Worm (Caenorhabditis elegans): Measurements from ENCODE around the gene mdh-1.

Gene mdh-1

DNA sequence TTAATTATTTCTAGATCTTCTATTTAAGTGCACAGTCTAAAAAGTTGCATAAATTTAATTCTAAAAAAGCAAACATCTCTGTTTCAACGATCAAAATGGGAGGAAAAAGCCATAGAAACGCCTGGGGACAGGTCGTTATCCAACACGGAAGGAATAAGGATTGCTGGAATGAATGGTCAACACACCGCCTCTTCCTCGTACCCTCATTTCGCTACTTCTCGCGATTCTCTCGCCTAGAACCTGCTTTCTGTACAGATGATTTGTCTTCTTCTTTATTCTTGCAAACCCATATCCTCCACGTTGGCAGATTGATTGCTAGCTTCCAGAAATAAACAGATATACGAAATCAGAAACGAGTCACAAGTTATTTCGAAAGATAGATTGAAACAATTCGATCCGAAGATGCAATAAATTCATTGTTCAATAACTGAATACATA is 1.4 kb downstream of the mdh-1 start, which contains the start of gene dpy-11:
TSS of gene dpy-11 (minus strand) at position 354 of the 438 bp plus-strand sequence.
- TF ChIP-seq pes-1 (GFP tag; IDR thresholded peaks at IDR 0.05) (no peak), B0310.2 (tag; optimal IDR thresholded peaks at IDR 0.05) (no peak), aly-1 (tag; optimal IDR thresholded peaks at IDR 0.05) (no peak), ets-7 (tag; optimal IDR thresholded peaks at IDR 0.05) (no peak), hmg-4 (GFP tag; optimal IDR thresholded peaks at IDR 0.05) (no peak), F13C5.2 (tag; optimal IDR thresholded peaks at IDR 0.05) (no peak), hnd-1 (tag; optimal IDR thresholded peaks at IDR 0.05) (no peak), ama-1 (optimal IDR thresholded peaks at IDR 0.05) (no peak), ceh-13 (GFP tag; optimal IDR thresholded peaks at IDR 0.05) (no peak), sea-1 (GFP tag; conservative IDR thresholded peaks at IDR 0.05) (no peak), hmbx-1 (tag; optimal IDR thresholded peaks at IDR 0.05) (no peak), flt-1 (GFP tag; IDR thresholded peaks at IDR 0.05) (no peak), tra-4 (tag; optimal IDR thresholded peaks at IDR 0.05) (no peak)

DNA sequence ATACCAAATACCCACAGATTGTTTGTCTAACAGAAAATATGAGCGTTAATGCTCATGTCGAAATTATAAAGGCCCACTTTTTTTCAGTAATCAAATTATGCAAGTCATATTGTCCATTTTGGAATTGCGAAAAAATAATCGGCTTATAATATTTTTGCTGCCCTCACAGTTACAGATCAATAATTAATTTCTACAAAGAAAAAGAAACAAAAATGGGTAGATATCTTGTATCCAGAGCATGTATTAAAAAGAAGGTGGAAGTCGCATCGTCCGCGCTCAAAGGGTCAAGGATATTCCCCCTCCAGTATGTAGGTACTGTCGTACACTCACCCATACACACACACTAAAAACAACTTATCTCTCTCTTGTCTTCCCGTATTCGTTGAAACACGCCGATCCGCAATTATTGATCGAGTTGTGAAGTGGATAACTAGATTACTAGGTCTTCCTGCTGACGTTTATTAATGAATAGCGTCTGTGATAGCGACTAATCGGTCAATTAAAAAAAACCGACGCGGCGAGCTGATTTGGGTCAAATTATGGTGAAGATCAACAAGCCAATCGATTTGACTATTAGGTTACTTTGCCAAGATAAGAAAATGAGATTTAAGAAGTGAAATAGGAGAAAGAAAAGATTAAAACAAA is 2.4 kb downstream of the mdh-1 start:
- no peak for TF ChIP-seq tra-4 (tag; optimal IDR thresholded peaks at IDR 0.05)
- no peak for TF ChIP-seq aly-1 (tag; optimal IDR thresholded peaks at IDR 0.05)
- TF ChIP-seq ceh-13 (GFP tag; optimal IDR thresholded peaks at IDR 0.05): no peak
- TF ChIP-seq flt-1 (GFP tag; IDR thresholded peaks at IDR 0.05): no peak
- TF ChIP-seq ama-1 (optimal IDR thresholded peaks at IDR 0.05): no peak
- TF ChIP-seq B0310.2 (tag; optimal IDR thresholded peaks at IDR 0.05): no peak
- TF ChIP-seq tbx-11 (GFP tag; IDR thresholded peaks at IDR 0.05): no peak
- TF ChIP-seq ets-7 (tag; optimal IDR thresholded peaks at IDR 0.05): no peak

DNA sequence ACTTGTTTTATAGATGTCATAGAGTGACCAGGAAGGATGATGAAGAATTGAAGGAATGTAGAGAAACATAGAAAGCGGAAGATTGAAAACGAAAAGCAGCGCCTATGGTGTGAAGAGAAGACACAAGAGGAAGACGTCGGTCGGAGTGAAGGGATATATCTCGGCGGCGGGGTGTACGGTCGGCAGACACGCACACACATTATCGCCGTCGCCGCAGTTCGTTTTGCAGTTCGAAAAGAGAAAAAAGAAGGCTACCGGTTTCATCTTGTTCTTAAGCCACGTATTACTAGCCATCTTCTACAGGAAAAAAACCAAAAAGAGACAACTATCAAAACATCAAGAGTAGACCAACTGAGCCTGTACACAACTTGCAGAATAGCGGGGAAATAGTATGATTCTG is 3.0 kb downstream of the mdh-1 start:
- TF ChIP-seq F13C5.2 (tag; optimal IDR thresholded peaks at IDR 0.05): no peak
- TF ChIP-seq hmg-4 (GFP tag; optimal IDR thresholded peaks at IDR 0.05): peak; percentile 27
- TF ChIP-seq pes-1 (GFP tag; IDR thresholded peaks at IDR 0.05): 0 out of 2 replicates have a peak, but pooled peaks have one; percentile 44
- no peak for TF ChIP-seq flt-1 (GFP tag; IDR thresholded peaks at IDR 0.05)
- TF ChIP-seq hnd-1 (tag; optimal IDR thresholded peaks at IDR 0.05): no peak
- no peak for TF ChIP-seq tbx-37 (GFP tag; conservative IDR thresholded peaks at IDR 0.05)
- TF ChIP-seq ama-1 (optimal IDR thresholded peaks at IDR 0.05): no peak
- no peak for TF ChIP-seq sea-1 (GFP tag; conservative IDR thresholded peaks at IDR 0.05)
- TF ChIP-seq hmbx-1 (tag; optimal IDR thresholded peaks at IDR 0.05): no peak

DNA sequence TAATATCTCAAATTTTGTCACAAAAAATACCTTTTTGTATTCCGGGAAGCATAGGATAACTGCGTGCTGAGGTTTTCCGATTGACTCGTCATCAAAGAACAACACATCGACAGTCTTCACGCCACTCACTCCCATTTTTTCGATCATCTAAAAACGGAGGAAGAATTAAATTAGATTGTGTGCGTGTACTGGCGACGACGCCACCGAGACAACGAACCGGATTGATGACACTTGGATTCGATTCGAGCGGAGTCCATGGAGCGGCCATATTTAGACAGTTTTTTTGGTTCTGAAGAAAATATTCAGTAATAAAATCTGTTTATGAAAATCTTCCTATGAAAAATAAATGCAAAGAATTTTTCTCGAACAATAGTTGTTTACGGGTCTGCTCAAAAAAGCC is 5.2 kb downstream of the mdh-1 start, which contains the start of gene ubh-1:
TSS of gene ubh-1 (minus strand) at position 289 of the 400 bp plus-strand sequence.
- TF ChIP-seq sea-1 (GFP tag; conservative IDR thresholded peaks at IDR 0.05): no peak
- no peak for TF ChIP-seq tbx-11 (GFP tag; IDR thresholded peaks at IDR 0.05)
- TF ChIP-seq B0310.2 (tag; optimal IDR thresholded peaks at IDR 0.05): no peak
- no peak for TF ChIP-seq tbx-37 (GFP tag; conservative IDR thresholded peaks at IDR 0.05)
- no peak for TF ChIP-seq hmbx-1 (tag; optimal IDR thresholded peaks at IDR 0.05)
- TF ChIP-seq ama-1 (optimal IDR thresholded peaks at IDR 0.05): no peak
- no peak for TF ChIP-seq scrt-1 (GFP tag; IDR thresholded peaks at IDR 0.05)
- TF ChIP-seq hnd-1 (tag; optimal IDR thresholded peaks at IDR 0.05): no peak
- TF ChIP-seq hmg-4 (GFP tag; optimal IDR thresholded peaks at IDR 0.05): no peak
- no peak for TF ChIP-seq ceh-36 (tag; optimal IDR thresholded peaks at IDR 0.05)
- no peak for TF ChIP-seq F13C5.2 (tag; optimal IDR thresholded peaks at IDR 0.05)
- TF ChIP-seq tra-4 (tag; optimal IDR thresholded peaks at IDR 0.05): no peak
- no peak for TF ChIP-seq pes-1 (GFP tag; IDR thresholded peaks at IDR 0.05)
- no peak for TF ChIP-seq flt-1 (GFP tag; IDR thresholded peaks at IDR 0.05)
- no peak for TF ChIP-seq ceh-13 (GFP tag; optimal IDR thresholded peaks at IDR 0.05)

DNA sequence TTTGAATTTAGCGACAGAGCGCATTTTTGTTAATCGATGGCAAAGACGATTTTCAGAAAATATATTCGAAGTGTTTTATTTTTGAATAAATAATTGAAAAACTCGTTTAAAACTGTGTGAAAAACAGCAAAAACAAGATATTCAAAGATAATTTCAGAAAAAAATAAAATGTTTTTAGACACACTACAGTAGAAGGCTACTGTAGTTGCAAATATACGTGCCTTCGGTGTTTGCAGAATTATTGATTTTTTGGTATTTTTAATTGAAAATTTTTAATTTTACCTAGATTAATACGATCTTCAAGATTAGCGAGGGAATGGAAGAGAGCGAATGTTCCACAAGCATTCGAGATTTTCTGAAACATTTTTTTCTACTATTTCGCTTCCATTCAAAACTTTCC is 5.7 kb downstream of the mdh-1 start:
- no peak for TF ChIP-seq tra-4 (tag; optimal IDR thresholded peaks at IDR 0.05)
- no peak for TF ChIP-seq hnd-1 (tag; optimal IDR thresholded peaks at IDR 0.05)
- no peak for TF ChIP-seq sea-1 (GFP tag; conservative IDR thresholded peaks at IDR 0.05)
- no peak for TF ChIP-seq hmbx-1 (tag; optimal IDR thresholded peaks at IDR 0.05)
- no peak for TF ChIP-seq aly-1 (tag; optimal IDR thresholded peaks at IDR 0.05)
- TF ChIP-seq ceh-13 (GFP tag; optimal IDR thresholded peaks at IDR 0.05): no peak
- no peak for TF ChIP-seq B0310.2 (tag; optimal IDR thresholded peaks at IDR 0.05)
- no peak for TF ChIP-seq ama-1 (optimal IDR thresholded peaks at IDR 0.05)
- no peak for TF ChIP-seq ceh-36 (tag; optimal IDR thresholded peaks at IDR 0.05)
- no peak for TF ChIP-seq ets-7 (tag; optimal IDR thresholded peaks at IDR 0.05)
- no peak for TF ChIP-seq tbx-11 (GFP tag; IDR thresholded peaks at IDR 0.05)
- TF ChIP-seq flt-1 (GFP tag; IDR thresholded peaks at IDR 0.05): no peak
- no peak for TF ChIP-seq scrt-1 (GFP tag; IDR thresholded peaks at IDR 0.05)
- TF ChIP-seq pes-1 (GFP tag; IDR thresholded peaks at IDR 0.05): no peak
- TF ChIP-seq F13C5.2 (tag; optimal IDR thresholded peaks at IDR 0.05): no peak
- no peak for TF ChIP-seq hmg-4 (GFP tag; optimal IDR thresholded peaks at IDR 0.05)
- no peak for TF ChIP-seq tbx-37 (GFP tag; conservative IDR thresholded peaks at IDR 0.05)

DNA sequence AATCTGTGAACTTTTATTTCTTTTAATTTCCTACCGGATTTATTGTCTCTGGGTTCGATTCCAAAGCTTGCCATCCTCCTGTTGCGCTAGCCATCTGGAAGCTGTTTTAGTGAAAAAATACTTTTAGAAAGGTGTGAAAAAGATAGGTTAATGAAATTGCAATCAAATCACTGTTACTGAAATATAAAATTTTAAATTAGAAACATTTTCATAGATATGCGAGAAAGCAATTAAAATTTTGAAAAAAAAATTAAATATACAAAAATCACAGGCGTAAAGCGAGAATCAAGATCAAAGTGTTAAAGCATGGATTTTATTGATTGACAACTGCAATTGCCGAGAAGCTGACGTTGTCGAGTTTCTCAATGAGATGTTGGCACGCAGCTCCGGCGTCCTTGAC is 6.6 kb downstream of the mdh-1 start, which contains the start of gene ubh-2:
TSS of gene ubh-2 (minus strand) at position 101 of the 400 bp plus-strand sequence.
- no peak for TF ChIP-seq hmbx-1 (tag; optimal IDR thresholded peaks at IDR 0.05)
- TF ChIP-seq scrt-1 (GFP tag; IDR thresholded peaks at IDR 0.05): no peak
- TF ChIP-seq ets-7 (tag; optimal IDR thresholded peaks at IDR 0.05): no peak
- TF ChIP-seq ceh-13 (GFP tag; optimal IDR thresholded peaks at IDR 0.05): no peak
- no peak for TF ChIP-seq flt-1 (GFP tag; IDR thresholded peaks at IDR 0.05)
- TF ChIP-seq tbx-11 (GFP tag; IDR thresholded peaks at IDR 0.05): no peak
- TF ChIP-seq ama-1 (optimal IDR thresholded peaks at IDR 0.05): no peak
- TF ChIP-seq hmg-4 (GFP tag; optimal IDR thresholded peaks at IDR 0.05): no peak
- no peak for TF ChIP-seq tra-4 (tag; optimal IDR thresholded peaks at IDR 0.05)
- TF ChIP-seq B0310.2 (tag; optimal IDR thresholded peaks at IDR 0.05): no peak
- TF ChIP-seq sea-1 (GFP tag; conservative IDR thresholded peaks at IDR 0.05): no peak
- no peak for TF ChIP-seq aly-1 (tag; optimal IDR thresholded peaks at IDR 0.05)
- no peak for TF ChIP-seq tbx-37 (GFP tag; conservative IDR thresholded peaks at IDR 0.05)
- TF ChIP-seq ceh-36 (tag; optimal IDR thresholded peaks at IDR 0.05): no peak
- no peak for TF ChIP-seq hnd-1 (tag; optimal IDR thresholded peaks at IDR 0.05)

DNA sequence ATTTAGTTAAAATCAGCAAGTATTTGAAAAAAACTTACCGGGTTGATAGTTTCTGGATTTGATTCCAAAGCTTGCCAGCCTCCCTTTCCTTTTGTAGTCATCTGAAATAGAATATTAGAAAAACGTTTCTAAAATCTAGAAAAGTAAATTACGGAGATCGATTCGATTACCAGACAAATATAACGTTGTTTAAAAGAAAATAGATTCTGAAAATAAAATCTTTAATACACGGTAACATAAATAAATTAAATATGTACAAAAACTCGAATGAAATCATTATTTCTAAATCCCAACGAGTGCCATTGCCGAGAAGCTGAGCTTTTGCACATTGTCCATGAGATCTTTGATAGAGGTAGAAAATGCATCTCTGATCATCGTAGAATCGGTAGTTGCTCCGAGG is 7.6 kb downstream of the mdh-1 start, which contains the start of gene ubh-3:
TSS of gene ubh-3 (minus strand) at position 101 of the 400 bp plus-strand sequence.
- TF ChIP-seq sea-1 (GFP tag; conservative IDR thresholded peaks at IDR 0.05) (no peak), ceh-36 (tag; optimal IDR thresholded peaks at IDR 0.05) (no peak), B0310.2 (tag; optimal IDR thresholded peaks at IDR 0.05) (no peak), ceh-13 (GFP tag; optimal IDR thresholded peaks at IDR 0.05) (no peak), aly-1 (tag; optimal IDR thresholded peaks at IDR 0.05) (no peak), hnd-1 (tag; optimal IDR thresholded peaks at IDR 0.05) (no peak), F13C5.2 (tag; optimal IDR thresholded peaks at IDR 0.05) (no peak), tbx-11 (GFP tag; IDR thresholded peaks at IDR 0.05) (no peak), hmg-4 (GFP tag; optimal IDR thresholded peaks at IDR 0.05) (no peak), scrt-1 (GFP tag; IDR thresholded peaks at IDR 0.05) (no peak), ets-7 (tag; optimal IDR thresholded peaks at IDR 0.05) (no peak), hmbx-1 (tag; optimal IDR thresholded peaks at IDR 0.05) (no peak), tbx-37 (GFP tag; conservative IDR thresholded peaks at IDR 0.05) (no peak), ama-1 (optimal IDR thresholded peaks at IDR 0.05) (no peak), pes-1 (GFP tag; IDR thresholded peaks at IDR 0.05) (no peak), tra-4 (tag; optimal IDR thresholded peaks at IDR 0.05) (no peak), flt-1 (GFP tag; IDR thresholded peaks at IDR 0.05) (no peak)

Data from whole organism, early embryonic.